Worm (Caenorhabditis elegans): Measurements from ENCODE around the gene pde-3.
A peak's percentile ranks its signal among the peaks of the same experiment; 100 is the strongest.
"Not testable (repeated sequence)": the region's sequence is repeated elsewhere in the genome, so short reads cannot be mapped to it uniquely, and the experiment has no call there.

Gene pde-3

DNA sequence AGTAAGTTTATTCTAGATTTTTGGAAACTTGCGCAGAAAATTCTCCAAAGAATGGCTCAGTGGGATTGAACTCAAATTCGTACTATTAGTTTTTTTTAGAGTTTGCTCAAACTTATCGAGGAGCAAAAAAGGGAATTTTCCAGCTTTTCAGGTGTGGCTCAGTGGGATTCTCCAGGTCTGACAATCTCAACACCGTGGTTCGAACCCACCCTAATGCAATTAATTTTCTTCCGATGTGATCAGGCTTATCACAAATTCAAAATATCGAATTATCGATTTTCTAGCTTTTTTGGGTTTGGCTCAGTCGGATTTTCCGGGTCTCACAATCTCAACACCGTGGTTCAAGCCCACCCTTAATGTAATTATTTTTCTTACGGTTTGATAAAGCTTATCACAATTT, 46.9 kb downstream of the pde-3 start:
- no peak for TF ChIP-seq bed-3 (GFP tag; optimal IDR thresholded peaks at IDR 0.05)
- no peak for TF ChIP-seq mls-2 (tag; optimal IDR thresholded peaks at IDR 0.05)

DNA sequence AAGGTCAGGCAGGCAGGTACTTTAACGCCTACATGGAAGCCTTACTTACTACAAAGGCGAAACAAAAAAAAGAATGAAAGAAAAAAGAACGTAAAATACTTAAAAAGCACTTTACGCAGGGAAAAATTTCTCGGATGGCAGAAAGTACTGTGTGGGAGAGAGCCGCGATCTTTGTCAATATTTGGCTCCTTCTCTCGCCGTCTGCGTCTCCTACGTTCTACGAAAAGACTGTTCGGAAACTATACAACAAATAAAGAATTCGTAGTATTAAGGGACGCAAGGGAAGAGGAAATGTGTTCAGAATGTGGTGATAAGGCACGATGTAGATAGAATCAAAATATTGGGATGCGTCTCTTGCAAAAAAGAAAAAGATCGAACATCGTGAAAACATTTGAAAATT, 47.6 kb downstream of the pde-3 start:
- TF ChIP-seq pha-4 (tag; optimal IDR thresholded peaks at IDR 0.05) (peak; percentile 84), zip-8 (tag; optimal IDR thresholded peaks at IDR 0.05) (no peak)

DNA sequence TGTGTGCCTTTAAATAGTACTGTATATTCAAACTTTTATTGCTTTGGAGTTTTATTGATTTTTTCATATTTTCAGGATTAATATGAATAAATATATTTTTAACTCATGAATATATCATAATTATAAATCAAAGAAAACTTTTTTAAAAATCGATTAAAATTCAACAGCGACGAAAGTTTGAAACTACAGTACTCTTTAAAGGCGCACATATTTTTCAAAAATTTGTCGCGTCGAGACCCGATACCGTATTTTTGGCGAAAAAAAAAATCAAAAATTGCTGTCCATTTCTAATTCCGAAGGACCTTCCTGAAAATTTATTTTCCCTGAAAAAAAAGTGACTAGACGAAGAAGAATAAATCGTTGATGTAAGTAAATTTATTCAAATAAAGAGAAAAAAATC, 48.8 kb downstream of the pde-3 start:
- TF ChIP-seq sptf-1 (tag; optimal IDR thresholded peaks at IDR 0.05) (no peak), ceh-39 (tag; optimal IDR thresholded peaks at IDR 0.05) (no peak), nhr-12 (tag; optimal IDR thresholded peaks at IDR 0.05) (no peak), pha-4 (tag; optimal IDR thresholded peaks at IDR 0.05) (no peak), lin-32 (GFP tag; optimal IDR thresholded peaks at IDR 0.05) (no peak), ztf-11 (tag; optimal IDR thresholded peaks at IDR 0.05) (no peak), elt-1 (tag; optimal IDR thresholded peaks at IDR 0.05; ENCODE audit: borderline replicate concordance, insufficient read depth) (no peak), unc-120 (tag; optimal IDR thresholded peaks at IDR 0.05; ENCODE audit: poor library complexity, severe bottlenecking) (no peak), lsy-2 (tag; optimal IDR thresholded peaks at IDR 0.05) (no peak)

DNA sequence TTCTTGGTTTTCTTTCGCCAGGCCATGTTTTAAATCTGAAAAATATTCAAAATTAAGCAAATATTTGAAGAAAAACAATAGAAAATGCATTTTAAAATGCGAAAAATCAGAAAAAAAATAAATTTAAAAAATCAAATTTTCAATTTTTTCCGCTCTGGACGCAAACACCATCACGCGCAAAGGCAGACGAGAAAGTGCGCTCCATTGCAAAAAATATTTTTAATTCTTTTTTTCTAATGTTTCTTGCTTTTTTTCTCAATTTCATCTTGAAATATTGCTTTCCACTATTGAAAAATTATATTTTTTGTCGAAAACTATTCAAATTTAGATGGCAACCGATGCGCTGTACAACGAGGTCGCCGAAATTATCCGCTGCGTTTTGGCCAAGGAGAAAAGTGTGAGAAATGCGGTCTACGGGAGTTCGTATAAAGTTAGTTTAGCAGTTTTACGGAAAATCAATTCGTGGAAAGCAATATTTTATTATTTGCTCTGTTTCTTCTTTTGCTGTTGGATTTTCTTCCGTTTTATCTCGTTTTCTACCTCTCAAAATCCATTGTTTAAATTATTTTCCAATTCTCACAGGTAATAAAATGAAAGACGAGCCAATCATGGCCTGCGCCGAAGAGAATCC, 49.9 kb downstream of the pde-3 start, which contains the start of the genes pole-4, nsun-5 and metl-2:
TSS of gene pole-4 (minus strand) at position 35 of the 631 bp plus-strand sequence.
TSS of gene nsun-5 (plus strand) at position 298 of the 631 bp plus-strand sequence.
TSS of gene metl-2 (plus strand) at position 581 of the 631 bp plus-strand sequence.
- peak; percentile 75 for TF ChIP-seq ces-1 (GFP tag; optimal IDR thresholded peaks at IDR 0.05)
- TF ChIP-seq mep-1 (tag; optimal IDR thresholded peaks at IDR 0.05), result peak; percentile 14
- TF ChIP-seq lsy-2 (tag; optimal IDR thresholded peaks at IDR 0.05), result peak; percentile 70
- TF ChIP-seq nhr-28 (tag; optimal IDR thresholded peaks at IDR 0.05), result no peak

DNA sequence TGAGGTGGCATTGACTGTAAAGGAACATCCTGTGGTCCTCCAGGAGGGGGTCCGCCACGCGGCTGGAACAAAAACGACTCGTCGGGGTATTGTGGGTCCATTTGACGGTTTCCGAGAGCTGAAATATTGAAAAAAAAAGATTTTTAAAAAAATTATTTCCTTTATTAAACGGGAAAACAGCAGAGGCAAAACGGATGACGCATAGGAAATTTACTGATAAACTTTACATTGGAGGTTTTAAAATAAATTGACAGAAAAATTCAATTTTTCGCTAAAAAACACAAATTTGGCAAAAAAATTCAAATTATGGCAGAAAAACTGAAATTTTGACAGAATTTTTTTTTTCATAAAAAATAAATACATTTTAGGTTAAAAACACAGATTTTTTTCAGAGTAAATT, 64.4 kb downstream of the pde-3 start, which contains the start of gene Y53F4B.5:
TSS of gene Y53F4B.5 (minus strand) at position 101 of the 400 bp plus-strand sequence.
- TF ChIP-seq M03D4.4 (tag; optimal IDR thresholded peaks at IDR 0.05), result no peak

DNA sequence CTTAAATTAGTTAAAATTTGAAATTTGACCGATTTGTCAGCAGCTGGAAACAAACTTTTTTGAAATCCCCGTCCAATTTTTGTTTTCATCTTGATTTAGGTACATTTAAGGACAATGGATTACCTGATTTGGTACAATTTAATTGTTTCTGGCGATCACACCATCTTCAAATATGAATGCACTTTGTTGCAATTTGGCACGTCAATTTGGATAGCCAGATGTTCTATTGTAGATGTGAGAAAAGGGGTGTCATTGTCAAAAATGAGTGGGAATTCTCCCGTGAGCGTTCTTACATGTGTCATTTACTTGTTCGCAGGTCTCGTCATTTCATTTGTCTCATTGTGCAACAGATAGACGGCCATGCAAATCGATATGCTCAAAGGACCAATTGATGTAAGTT, 68.7 kb downstream of the pde-3 start, which contains the start of gene Y53F4B.43:
TSS of gene Y53F4B.43 (plus strand) at position 301 of the 400 bp plus-strand sequence.
- TF ChIP-seq unc-120 (tag; optimal IDR thresholded peaks at IDR 0.05; ENCODE audit: poor library complexity, severe bottlenecking); ceh-39 (tag; optimal IDR thresholded peaks at IDR 0.05); cnd-1 (tag; optimal IDR thresholded peaks at IDR 0.05): not testable (repeated sequence)

DNA sequence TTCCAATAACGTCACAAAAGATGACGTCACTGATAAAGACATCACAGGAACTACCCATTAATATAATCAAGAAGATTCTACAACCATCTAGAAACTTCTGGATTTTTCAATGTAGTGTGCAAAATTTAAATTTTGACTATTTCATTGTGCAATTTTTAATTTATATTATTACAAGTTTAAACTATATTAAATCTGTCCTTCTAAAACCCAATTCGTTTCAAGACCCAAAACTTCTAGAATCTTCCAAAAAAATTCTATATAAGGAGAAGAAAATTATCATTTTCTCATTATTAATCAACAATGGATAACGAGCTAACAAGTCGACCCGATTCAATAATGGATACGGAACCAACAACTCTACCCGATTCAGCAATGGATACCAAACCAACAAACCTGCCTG, 73.1 kb downstream of the pde-3 start, which contains the start of gene Y53F4B.7:
TSS of gene Y53F4B.7 (plus strand) at position 301 of the 400 bp plus-strand sequence.
- TF ChIP-seq ztf-11 (tag; optimal IDR thresholded peaks at IDR 0.05); ces-1 (GFP tag; optimal IDR thresholded peaks at IDR 0.05); nhr-12 (tag; optimal IDR thresholded peaks at IDR 0.05): not testable (repeated sequence)
